Fruit fly (Drosophila melanogaster) S2 (cell line): ENCODE results near the gene shps.

Experiments
- CG8478 ChIP-seq: fragments of >200 bp; optimal IDR thresholded peaks from 2 replicates; lab custom pipeline; 2018
- CTCF ChIP-seq, 2 experiments: fragments of >200 bp; optimal IDR thresholded peaks; 2 replicates each; lab custom pipeline; 2018

Gene shps

dm6 chr3R:24296913-24297312 lies 17.5 kb downstream of the shps start:
- TF ChIP-seq CG8478 (lab: Kevin White, UChicago), result no peak
- no peak for TF ChIP-seq CTCF (optimal IDR thresholded peaks at IDR 0.05; lab: Kevin White, UChicago)

DNA sequence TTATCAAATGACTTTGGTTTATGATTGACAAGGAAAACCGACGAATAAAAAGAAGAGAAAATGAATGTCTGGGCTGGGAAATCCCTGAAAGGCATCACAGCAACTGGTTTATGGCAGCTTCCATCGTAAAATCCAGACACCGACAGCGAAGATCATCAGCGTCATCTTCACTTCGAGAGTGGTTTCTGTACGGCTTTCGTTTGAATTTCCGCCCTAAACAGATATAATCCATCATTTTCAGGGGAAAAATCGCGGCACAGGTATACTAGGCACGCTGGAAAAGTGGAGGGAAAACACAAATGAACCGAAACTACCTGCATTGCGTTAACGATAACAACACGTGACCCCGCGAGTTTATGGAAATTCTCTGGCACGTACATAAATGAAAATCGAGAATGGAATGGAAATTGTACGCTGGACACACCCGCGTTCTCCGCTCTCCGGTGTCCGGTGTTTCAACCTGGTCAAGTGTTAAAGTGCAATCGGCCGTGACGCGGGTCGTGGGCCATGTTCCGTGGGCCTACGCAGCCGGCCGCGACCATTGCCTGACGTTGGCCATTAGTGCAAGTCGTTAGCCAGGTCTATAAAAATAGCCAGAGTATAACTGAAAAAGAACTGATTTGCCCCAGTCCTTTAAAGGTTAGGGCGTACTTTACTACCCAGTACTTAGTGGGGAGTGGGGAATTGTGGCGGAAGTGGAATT lies 18.2 kb downstream of the shps start:
- TF ChIP-seq CTCF (optimal IDR thresholded peaks at IDR 0.05; lab: Kevin White, UChicago) (no peak), CG8478 (lab: Kevin White, UChicago) (no peak)

DNA sequence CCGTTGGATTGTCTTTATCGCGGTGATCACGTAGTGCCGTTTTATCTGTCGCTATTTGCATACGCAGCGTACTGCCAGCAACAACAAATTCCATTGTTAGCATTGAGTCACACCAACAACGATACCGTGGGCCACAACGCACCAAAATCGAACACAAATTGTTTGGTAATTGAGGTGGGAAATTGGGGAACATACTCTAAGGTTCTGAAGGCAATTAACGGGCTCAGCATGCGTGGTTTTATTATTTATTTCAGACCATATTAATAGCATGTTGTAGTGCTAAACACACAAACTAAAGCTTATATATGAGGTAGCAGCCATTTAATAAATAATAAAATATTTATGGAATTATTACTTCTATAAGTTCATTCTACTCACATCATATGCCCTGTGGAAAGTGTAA lies 19.2 kb downstream of the shps start:
- no peak for TF ChIP-seq CG8478 (lab: Kevin White, UChicago)
- TF ChIP-seq CTCF (optimal IDR thresholded peaks at IDR 0.05; lab: Kevin White, UChicago), result no peak

DNA sequence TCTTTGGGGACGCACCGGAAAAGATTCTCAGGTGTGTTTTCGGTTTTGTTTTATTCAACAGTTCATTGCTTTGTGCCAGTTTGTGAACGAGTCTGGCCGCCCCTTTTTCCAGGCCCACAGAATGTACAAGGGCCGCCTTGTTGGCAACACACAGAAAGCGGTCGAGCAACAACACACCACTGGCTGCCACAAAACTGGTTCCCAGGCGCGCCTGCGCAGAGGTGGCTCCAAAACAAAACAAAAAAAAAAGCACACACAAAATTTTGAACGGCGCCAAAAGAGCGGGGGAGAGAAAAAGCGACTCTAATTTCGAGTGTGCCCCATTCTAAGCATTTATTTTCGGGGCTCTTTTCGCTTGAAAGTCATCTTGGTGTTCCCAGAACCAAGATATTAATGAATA lies 19.8 kb downstream of the shps start:
- TF ChIP-seq CG8478 (lab: Kevin White, UChicago) (no peak), CTCF (optimal IDR thresholded peaks at IDR 0.05; lab: Kevin White, UChicago) (no peak)

dm6 chr3R:24301520-24301919 lies 22.1 kb downstream of the shps start:
- TF ChIP-seq CTCF (optimal IDR thresholded peaks at IDR 0.05; lab: Kevin White, UChicago) (no peak), CG8478 (lab: Kevin White, UChicago) (no peak)

- TF ChIP-seq CG8478 (lab: Kevin White, UChicago) (no peak), CTCF (optimal IDR thresholded peaks at IDR 0.05; lab: Kevin White, UChicago) (no peak)
Measured at dm6 chr3R:24303060-24303459, 23.7 kb downstream of the shps start.

- TF ChIP-seq CTCF (optimal IDR thresholded peaks at IDR 0.05; lab: Kevin White, UChicago) (no peak), CG8478 (lab: Kevin White, UChicago) (no peak)
Measured at dm6 chr3R:24318217-24319082, 39.1 kb downstream of the shps start, which contains the start of the genes Nab2 and BRWD3. TSS of gene Nab2 (minus strand) at chr3R:24318419. TSS of gene BRWD3 (plus strand) at chr3R:24319000.

dm6 chr3R:24319083-24319381 lies 39.7 kb downstream of the shps start:
- TF ChIP-seq CG8478 (lab: Kevin White, UChicago) (no peak), CTCF (optimal IDR thresholded peaks at IDR 0.05; lab: Kevin White, UChicago) (no peak)

DNA sequence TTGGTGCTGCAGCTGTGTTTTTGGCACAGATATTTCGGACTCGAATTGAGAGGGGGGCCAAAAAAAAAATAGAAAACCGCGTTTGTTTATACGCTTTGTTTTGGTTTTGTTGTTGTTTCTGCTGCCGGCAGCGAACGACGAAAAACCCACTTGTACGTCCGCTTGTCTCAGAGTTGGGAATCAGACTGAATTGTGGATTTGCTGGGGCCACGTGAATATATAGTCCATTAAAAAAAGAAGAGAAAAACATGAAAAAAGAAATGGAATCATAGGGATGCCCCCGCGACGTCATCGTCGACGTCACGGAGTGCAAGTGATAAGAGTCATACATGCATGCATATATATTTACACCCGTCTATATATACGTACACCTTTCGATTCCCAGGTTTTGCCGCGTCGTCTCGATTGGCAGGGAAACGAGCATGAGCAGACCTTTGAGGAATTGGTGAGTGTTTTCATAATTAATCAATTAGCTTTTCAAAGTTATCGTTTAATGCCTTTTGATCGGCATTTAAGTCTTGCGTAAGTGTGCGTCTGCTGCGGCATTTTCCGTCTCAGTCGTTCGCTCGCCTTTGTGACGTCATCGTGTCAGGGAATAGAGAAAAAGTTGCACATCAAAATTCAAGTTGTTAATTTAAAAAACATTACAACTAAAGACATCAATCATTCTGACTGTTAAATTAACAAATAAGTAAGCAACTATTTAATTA lies 40.4 kb downstream of the shps start:
- no peak for TF ChIP-seq CG8478 (lab: Kevin White, UChicago)
- TF ChIP-seq CTCF (optimal IDR thresholded peaks at IDR 0.05; lab: Kevin White, UChicago), result no peak

DNA sequence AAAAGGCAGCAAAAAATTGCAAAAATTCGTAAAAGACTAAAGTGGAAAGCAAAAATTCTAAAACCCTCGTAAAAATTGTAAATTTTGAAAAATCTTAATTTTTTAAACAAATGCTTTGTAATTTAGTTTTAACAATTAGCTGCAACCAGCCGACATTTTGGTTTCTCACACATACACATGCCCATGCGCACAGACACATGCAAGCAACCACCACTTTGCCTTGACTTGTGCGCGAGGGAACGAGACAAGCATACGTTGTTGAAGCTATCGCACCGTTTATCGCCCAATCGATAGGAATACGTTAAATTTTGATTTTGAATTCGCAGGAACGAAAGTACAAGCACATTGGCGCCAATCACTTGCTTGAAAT lies 41.0 kb downstream of the shps start:
- TF ChIP-seq CTCF (optimal IDR thresholded peaks at IDR 0.05; lab: Kevin White, UChicago), result no peak
- no peak for TF ChIP-seq CG8478 (lab: Kevin White, UChicago)
